Worm (Caenorhabditis elegans): ENCODE data around the gene R107.2.

DNA sequence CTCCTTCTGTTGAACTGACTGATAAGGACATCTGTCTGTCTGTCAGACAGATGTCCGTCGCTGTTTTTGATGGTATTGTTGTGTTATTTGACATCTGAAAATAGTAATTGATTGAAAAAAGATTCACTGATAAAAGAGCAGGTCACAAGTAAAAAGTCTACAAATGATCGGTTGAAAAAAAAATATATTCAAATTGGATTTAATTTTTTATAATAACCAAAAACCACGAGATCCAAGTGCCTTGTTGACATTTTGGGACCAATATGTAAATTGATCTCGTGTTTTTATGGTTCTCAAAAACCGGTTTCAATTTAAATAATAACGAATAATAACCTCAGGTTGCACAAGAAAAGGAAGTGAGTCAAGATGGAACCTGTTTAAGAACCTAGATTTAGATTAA lies 18.8 kb downstream of the R107.2 start, which contains the start of gene F59B2.13:
- no peak for TF ChIP-seq elt-3 (tag; optimal IDR thresholded peaks at IDR 0.05)
- no peak for TF ChIP-seq unc-62 (GFP tag; optimal IDR thresholded peaks at IDR 0.05)
- no peak for TF ChIP-seq cnd-1 (tag; optimal IDR thresholded peaks at IDR 0.05)
- no peak for TF ChIP-seq nhr-12 (tag; optimal IDR thresholded peaks at IDR 0.05)
- no peak for TF ChIP-seq lin-13 (tag; optimal IDR thresholded peaks at IDR 0.05)
- TF ChIP-seq nhr-28 (tag; optimal IDR thresholded peaks at IDR 0.05) = no peak
- no peak for TF ChIP-seq mep-1 (tag; optimal IDR thresholded peaks at IDR 0.05)
- TF ChIP-seq lin-32 (GFP tag; optimal IDR thresholded peaks at IDR 0.05) = no peak
- TF ChIP-seq ces-1 (GFP tag; optimal IDR thresholded peaks at IDR 0.05) = no peak
- TF ChIP-seq snpc-4 (tag; optimal IDR thresholded peaks at IDR 0.05) = no peak
- no peak for TF ChIP-seq nhr-76 (tag; optimal IDR thresholded peaks at IDR 0.05)
- no peak for TF ChIP-seq sem-2 (GFP tag; optimal IDR thresholded peaks at IDR 0.05)
- no peak for TF ChIP-seq tbx-8 (GFP tag; optimal IDR thresholded peaks at IDR 0.05)
